Fruit fly (Drosophila melanogaster) whole organism, wandering third instar larva: ENCODE results near the gene Tmx3.

Experiments
- Abd-B ChIP-seq: fragments of >200 bp; optimal IDR thresholded peaks from 2 replicates; lab custom pipeline; 2017; ENCODE audit warnings: missing biosample characterization, missing genetic modification characterization
- CG32264 ChIP-seq: fragments of 200-800 bp; sonication (Bioruptor generic); optimal IDR thresholded peaks from 2 replicates; lab custom pipeline; 2016; ENCODE audit warnings: missing biosample characterization, missing genetic modification characterization
- CG9705 ChIP-seq: fragments of 200-800 bp; sonication (Bioruptor generic); optimal IDR thresholded peaks from 2 replicates; lab custom pipeline; 2018; ENCODE audit warnings: missing biosample characterization, mild to moderate bottlenecking, missing genetic modification characterization
- CrebA ChIP-seq: fragments of 200-800 bp; sonication (Bioruptor generic); optimal IDR thresholded peaks from 2 replicates; lab custom pipeline; 2016; ENCODE audit warnings: missing biosample characterization, mild to moderate bottlenecking, missing genetic modification characterization, borderline replicate concordance
- Dfd ChIP-seq: fragments of >200 bp; optimal IDR thresholded peaks from 2 replicates; lab custom pipeline; 2017; ENCODE audit warnings: missing biosample characterization, missing genetic modification characterization
- Dif ChIP-seq: fragments of 200-275, 200-300 bp; sonication (Bioruptor generic); optimal IDR thresholded peaks from 2 replicates; lab custom pipeline; 2018; ENCODE audit warnings: missing biosample characterization, missing genetic modification characterization; ENCODE audit not compliant: partially characterized antibody
- HLH106 ChIP-seq: fragments of 200-800 bp; optimal IDR thresholded peaks from 3 replicates; lab custom pipeline; 2019; ENCODE audit warnings: missing biosample characterization, mild to moderate bottlenecking, missing genetic modification characterization, moderate library complexity
- Hr78 ChIP-seq: fragments of >200 bp; optimal IDR thresholded peaks from 2 replicates; lab custom pipeline; 2017; ENCODE audit warnings: missing biosample characterization, missing genetic modification characterization
- Hr83 ChIP-seq: fragments of 200-300 bp; sonication (Bioruptor generic); optimal IDR thresholded peaks from 2 replicates; lab custom pipeline; 2016; ENCODE audit warnings: missing biosample characterization, mild to moderate bottlenecking, missing genetic modification characterization, moderate library complexity; ENCODE audit not compliant: poor library complexity, severe bottlenecking
- Jra ChIP-seq: sonication (Bioruptor generic); optimal IDR thresholded peaks from 2 replicates; lab custom pipeline; 2016; ENCODE audit warnings: missing biosample characterization, missing genetic modification characterization
- Mio ChIP-seq: sonication (Bioruptor generic); optimal IDR thresholded peaks from 2 replicates; lab custom pipeline; 2016; ENCODE audit warnings: missing biosample characterization, missing genetic modification characterization
- N ChIP-seq: fragments of >200 bp; optimal IDR thresholded peaks from 2 replicates; lab custom pipeline; 2018; ENCODE audit warnings: missing biosample characterization, missing external identifiers, missing genetic modification characterization
- OdsH ChIP-seq: fragments of 200-800 bp; sonication (Bioruptor generic); optimal IDR thresholded peaks from 2 replicates; lab custom pipeline; 2016; ENCODE audit warnings: missing biosample characterization, mild to moderate bottlenecking, missing genetic modification characterization
- Rel ChIP-seq, 2 experiments: fragments of 200-800 bp; sonication (Bioruptor generic) in 1 of 2; optimal IDR thresholded peaks; 2 replicates in 1 of 2; 3 replicates in 1 of 2; lab custom pipeline; 2016 to 2019; ENCODE audit warnings: mild to moderate bottlenecking in 2 of 2, missing biosample characterization in 2 of 2, missing genetic modification characterization in 2 of 2, moderate library complexity in 1 of 2
- Sp1 ChIP-seq: fragments of 200-800 bp; sonication (Bioruptor generic); optimal IDR thresholded peaks from 3 replicates; lab custom pipeline; 2019; ENCODE audit warnings: missing biosample characterization, mild to moderate bottlenecking, missing genetic modification characterization, moderate library complexity
- br ChIP-seq: fragments of 200-800 bp; sonication (Bioruptor generic); optimal IDR thresholded peaks from 2 replicates; lab custom pipeline; 2016; ENCODE audit warnings: missing biosample characterization, missing genetic modification characterization
- brk ChIP-seq: fragments of 200-800 bp; sonication (Bioruptor generic); optimal IDR thresholded peaks from 2 replicates; lab custom pipeline; 2016; ENCODE audit warnings: missing biosample characterization, mild to moderate bottlenecking, missing genetic modification characterization
- dl ChIP-seq, 2 experiments: fragments of 175-275, 200-275 bp in 1 of 2; fragments of 200-275 bp in 1 of 2; sonication (Bioruptor generic); optimal IDR thresholded peaks; lab custom pipeline; 2018; ENCODE audit warnings: mild to moderate bottlenecking in 2 of 2, missing biosample characterization in 2 of 2, missing genetic modification characterization in 2 of 2, moderate library complexity in 2 of 2; ENCODE audit not compliant: partially characterized antibody in 2 of 2, insufficient read depth in 1 of 2
- dmrt93B ChIP-seq: fragments of 200-800 bp; sonication (Bioruptor generic); optimal IDR thresholded peaks from 2 replicates; lab custom pipeline; 2018; ENCODE audit warnings: missing biosample characterization, mild to moderate bottlenecking, missing genetic modification characterization
- dsf ChIP-seq: sonication (Bioruptor generic); optimal IDR thresholded peaks from 2 replicates; lab custom pipeline; 2016; ENCODE audit warnings: missing biosample characterization, missing genetic modification characterization, borderline replicate concordance
- ey ChIP-seq: fragments of 200-800 bp; sonication (Bioruptor generic); optimal IDR thresholded peaks from 2 replicates; lab custom pipeline; 2016; ENCODE audit warnings: missing biosample characterization, missing genetic modification characterization
- foxo ChIP-seq, 2 experiments: fragments of 200-800 bp; sonication (Bioruptor generic); optimal IDR thresholded peaks; 2 replicates in 1 of 2; 3 replicates in 1 of 2; lab custom pipeline; 2016 to 2017; ENCODE audit warnings: missing biosample characterization in 2 of 2, missing genetic modification characterization in 2 of 2
- fru ChIP-seq: fragments of 200-800 bp; sonication (Bioruptor generic); optimal IDR thresholded peaks from 3 replicates; lab custom pipeline; 2016; ENCODE audit warnings: missing biosample characterization, mild to moderate bottlenecking, missing genetic modification characterization
- h ChIP-seq: fragments of 200-800 bp; sonication (Bioruptor generic); optimal IDR thresholded peaks from 3 replicates; lab custom pipeline; 2016; ENCODE audit warnings: missing biosample characterization, mild to moderate bottlenecking, missing genetic modification characterization
- jim ChIP-seq: fragments of 175-275, 200-325 bp; sonication (Bioruptor generic); optimal IDR thresholded peaks from 2 replicates; lab custom pipeline; 2016; ENCODE audit warnings: missing biosample characterization, mild to moderate bottlenecking, missing genetic modification characterization
- lola ChIP-seq: fragments of >200 bp; optimal IDR thresholded peaks from 2 replicates; lab custom pipeline; 2017; ENCODE audit warnings: missing biosample characterization, missing genetic modification characterization
- pan ChIP-seq: fragments of >200 bp; optimal IDR thresholded peaks from 2 replicates; lab custom pipeline; 2017
- psq ChIP-seq: fragments of 200-800 bp; sonication (Bioruptor generic); optimal IDR thresholded peaks from 3 replicates; lab custom pipeline; 2017; ENCODE audit warnings: missing biosample characterization, mild to moderate bottlenecking, missing genetic modification characterization, moderate library complexity
- rgr ChIP-seq: fragments of 200-800 bp; sonication (Bioruptor generic); optimal IDR thresholded peaks from 3 replicates; lab custom pipeline; 2016; ENCODE audit warnings: missing biosample characterization, mild to moderate bottlenecking, missing genetic modification characterization
- sage ChIP-seq: fragments of 200-800 bp; sonication (Bioruptor generic); optimal IDR thresholded peaks from 2 replicates; lab custom pipeline; 2016; ENCODE audit warnings: missing biosample characterization, mild to moderate bottlenecking, missing genetic modification characterization
- sv ChIP-seq: fragments of 200-800 bp; sonication (Bioruptor generic); optimal IDR thresholded peaks from 3 replicates; lab custom pipeline; 2016; ENCODE audit warnings: missing biosample characterization, missing genetic modification characterization
- tai ChIP-seq: sonication (Bioruptor generic); optimal IDR thresholded peaks from 2 replicates; lab custom pipeline; 2016; ENCODE audit warnings: missing biosample characterization, missing genetic modification characterization

Tmx3 gene

dm6 chr3L:16215411-16215810, 13.5 kb upstream of the Tmx3 start:
- no peak for TF ChIP-seq jim (GFP tag; lab: Kevin White, UChicago)
- no peak for TF ChIP-seq foxo (GFP tag; optimal IDR thresholded peaks at IDR 0.05; lab: Kevin White, UChicago)
- TF ChIP-seq dsf, result no peak
- no peak for TF ChIP-seq Mio (GFP tag; lab: Kevin White, UChicago)
- TF ChIP-seq Dfd (GFP tag; lab: Kevin White, UChicago), result no peak
- TF ChIP-seq Hr78, result no peak
- TF ChIP-seq N (GFP tag; lab: Kevin White, UChicago), result no peak
- no peak for TF ChIP-seq Jra (GFP tag; lab: Kevin White, UChicago)
- no peak for TF ChIP-seq Rel (GFP tag; optimal IDR thresholded peaks at IDR 0.05; lab: Kevin White, UChicago)
- TF ChIP-seq Rel (tag; optimal IDR thresholded peaks at IDR 0.05; lab: Kevin White, UChicago), result no peak
- no peak for TF ChIP-seq fru (GFP tag; lab: Kevin White, UChicago)
- TF ChIP-seq tai (GFP tag; lab: Kevin White, UChicago), result no peak
- no peak for TF ChIP-seq CG32264

- TF ChIP-seq Hr83 (GFP tag; lab: Kevin White, UChicago) (no peak), brk (GFP tag; lab: Kevin White, UChicago) (no peak), Sp1 (GFP tag; lab: Kevin White, UChicago) (peak; percentile 4), jim (GFP tag; lab: Kevin White, UChicago) (no peak), psq (GFP tag; lab: Kevin White, UChicago) (peak; percentile 53), dsf (no peak), h (GFP tag; lab: Kevin White, UChicago) (no peak), tai (GFP tag; lab: Kevin White, UChicago) (no peak), rgr (GFP tag; lab: Kevin White, UChicago) (no peak), br (GFP tag; lab: Kevin White, UChicago) (peak; percentile 7), Rel (GFP tag; optimal IDR thresholded peaks at IDR 0.05; lab: Kevin White, UChicago) (peak; percentile 16), Rel (tag; optimal IDR thresholded peaks at IDR 0.05; lab: Kevin White, UChicago) (no peak), lola (GFP tag; lab: Kevin White, UChicago) (no peak), sage (no peak), CG32264 (no peak), Dfd (GFP tag; lab: Kevin White, UChicago) (no peak), Dif (no peak), dl (GFP tag; optimal IDR thresholded peaks at IDR 0.05; lab: Kevin White, UChicago; ENCODE audit: insufficient read depth in 1 of 2, partially characterized antibody in 2 of 2) (no peak), foxo (GFP tag; optimal IDR thresholded peaks at IDR 0.05; lab: Kevin White, UChicago) (no peak), fru (GFP tag; lab: Kevin White, UChicago) (peak; percentile 39), OdsH (GFP tag; lab: Kevin White, UChicago) (no peak), CG9705 (GFP tag; lab: Kevin White, UChicago) (no peak)
- TF ChIP-seq, all 38 proteins: peak for 5
Measured at dm6 chr3L:16215816-16216215, 13.1 kb upstream of the Tmx3 start.

dm6 chr3L:16217203-16217602, 11.7 kb upstream of the Tmx3 start, which contains the start of gene CG13073:
Gene CG13073, minus strand, starts transcription at chr3L:16217303.
- no peak for TF ChIP-seq CG32264
- TF ChIP-seq pan (lab: Kevin White, UChicago), result no peak
- no peak for TF ChIP-seq foxo (GFP tag; optimal IDR thresholded peaks at IDR 0.05; lab: Kevin White, UChicago)
- no peak for TF ChIP-seq sage
- TF ChIP-seq psq (GFP tag; lab: Kevin White, UChicago), result no peak
- no peak for TF ChIP-seq h (GFP tag; lab: Kevin White, UChicago)
- no peak for TF ChIP-seq dsf
- no peak for TF ChIP-seq sv
- no peak for TF ChIP-seq OdsH (GFP tag; lab: Kevin White, UChicago)
- no peak for TF ChIP-seq Jra (GFP tag; lab: Kevin White, UChicago)
- no peak for TF ChIP-seq CrebA (GFP tag; lab: Kevin White, UChicago)
- no peak for TF ChIP-seq br (GFP tag; lab: Kevin White, UChicago)
- TF ChIP-seq Sp1 (GFP tag; lab: Kevin White, UChicago), result no peak
- TF ChIP-seq HLH106, result no peak

dm6 chr3L:16217935-16218334, 11.0 kb upstream of the Tmx3 start:
- TF ChIP-seq fru (GFP tag; lab: Kevin White, UChicago) (peak; percentile 17), CG9705 (GFP tag; lab: Kevin White, UChicago) (no peak)

- TF ChIP-seq br (GFP tag; lab: Kevin White, UChicago) (no peak), Dfd (GFP tag; lab: Kevin White, UChicago) (no peak), Dif (no peak), ey (GFP tag; lab: Kevin White, UChicago) (no peak), tai (GFP tag; lab: Kevin White, UChicago) (no peak), sage (no peak), foxo (GFP tag; optimal IDR thresholded peaks at IDR 0.05; lab: Kevin White, UChicago) (no peak), Abd-B (GFP tag; lab: Kevin White, UChicago) (no peak), Hr83 (GFP tag; lab: Kevin White, UChicago) (no peak), dl (GFP tag; optimal IDR thresholded peaks at IDR 0.05; lab: Kevin White, UChicago; ENCODE audit: insufficient read depth in 1 of 2, partially characterized antibody in 2 of 2) (no peak), dmrt93B (no peak), fru (GFP tag; lab: Kevin White, UChicago) (no peak), jim (GFP tag; lab: Kevin White, UChicago) (no peak), Jra (GFP tag; lab: Kevin White, UChicago) (no peak), OdsH (GFP tag; lab: Kevin White, UChicago) (no peak), HLH106 (no peak), CG9705 (GFP tag; lab: Kevin White, UChicago) (no peak), CrebA (GFP tag; lab: Kevin White, UChicago) (no peak)
Measured at dm6 chr3L:16221278-16221677, 7.6 kb upstream of the Tmx3 start.
